Worm (Caenorhabditis elegans) whole organism, dauer: Measurements from ENCODE around the gene smc-5.

Source experiments
- unc-62 ChIP-seq: sonication (generic microtip); optimal IDR thresholded peaks from 2 replicates; lab custom pipeline; 2017; ENCODE audit warnings: missing biosample characterization, missing genetic modification reagents, missing genetic modification characterization

Gene smc-5

DNA sequence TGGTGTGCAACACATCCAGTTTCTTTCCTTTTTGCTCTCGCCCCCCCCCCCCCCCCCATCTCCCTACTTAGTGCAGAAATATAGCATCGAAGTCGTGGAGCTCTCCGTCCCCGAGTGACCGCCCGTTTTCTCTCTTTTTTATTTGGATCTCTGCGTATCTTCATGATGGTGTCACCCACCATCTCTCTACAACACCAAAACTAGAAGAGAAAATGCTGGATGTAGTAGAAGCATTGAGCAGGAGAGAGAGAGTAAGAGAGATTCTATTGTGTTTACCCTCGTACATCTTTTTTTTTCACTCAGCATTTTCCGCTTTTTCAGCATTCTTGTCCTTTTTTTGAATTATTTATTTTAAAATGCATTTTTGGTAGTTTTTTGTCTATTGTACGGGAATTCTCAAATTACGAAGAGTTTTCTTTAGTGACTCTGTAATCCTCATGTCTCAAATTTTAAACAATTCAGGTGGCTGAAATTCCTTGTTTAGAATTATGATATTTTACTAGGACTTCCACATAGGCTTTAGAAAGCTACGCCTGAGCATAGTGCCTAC is 19.5 kb upstream of the smc-5 start:
- TF ChIP-seq unc-62 (GFP tag; lab: Kevin White, UChicago), result no peak

DNA sequence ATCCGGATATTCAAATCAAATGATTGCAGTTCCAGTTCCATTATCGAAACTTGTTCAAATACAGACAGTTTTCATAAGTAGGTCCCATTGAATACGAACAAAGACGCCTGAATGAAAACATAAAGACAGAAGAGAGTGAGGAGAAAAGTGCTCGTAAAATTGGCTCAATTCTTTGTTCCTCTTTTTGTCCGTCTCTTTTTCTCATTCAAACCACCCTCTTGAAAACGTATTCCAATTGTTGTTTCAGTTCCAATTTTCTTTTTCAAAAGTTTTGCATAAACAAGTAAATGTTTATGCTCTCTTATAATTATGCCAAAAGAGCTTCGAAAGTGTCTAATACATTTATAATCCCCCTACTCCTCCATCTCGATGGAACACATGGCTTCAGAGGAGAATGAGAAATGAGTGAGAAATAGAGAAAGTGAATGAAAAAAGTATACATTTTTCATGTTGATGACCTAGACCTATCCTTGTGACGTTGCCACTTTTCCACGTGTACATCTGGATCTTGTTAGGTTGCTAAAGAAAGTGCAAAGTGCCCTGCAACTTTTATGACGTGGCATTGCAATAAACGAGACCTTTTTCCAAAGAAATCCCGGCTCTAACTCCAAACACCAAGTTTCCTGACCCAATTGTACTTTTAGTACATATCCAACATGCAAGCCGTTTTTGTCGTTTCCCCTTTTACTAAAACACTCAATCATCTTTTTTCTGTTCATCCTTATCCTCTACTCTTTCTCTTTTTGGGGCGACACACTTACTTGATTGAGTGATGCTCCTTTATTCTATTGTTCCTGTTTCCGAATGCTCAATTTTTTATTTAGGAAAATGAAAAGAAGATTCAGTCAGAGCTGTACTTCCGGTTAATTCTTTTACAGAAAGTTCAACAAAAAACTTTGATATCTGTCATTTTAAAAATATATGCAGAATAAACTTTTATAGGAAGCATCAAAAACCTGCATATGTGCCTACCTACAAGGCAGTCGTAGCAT is 15.4 kb upstream of the smc-5 start:
- no peak for TF ChIP-seq unc-62 (GFP tag; lab: Kevin White, UChicago)

DNA sequence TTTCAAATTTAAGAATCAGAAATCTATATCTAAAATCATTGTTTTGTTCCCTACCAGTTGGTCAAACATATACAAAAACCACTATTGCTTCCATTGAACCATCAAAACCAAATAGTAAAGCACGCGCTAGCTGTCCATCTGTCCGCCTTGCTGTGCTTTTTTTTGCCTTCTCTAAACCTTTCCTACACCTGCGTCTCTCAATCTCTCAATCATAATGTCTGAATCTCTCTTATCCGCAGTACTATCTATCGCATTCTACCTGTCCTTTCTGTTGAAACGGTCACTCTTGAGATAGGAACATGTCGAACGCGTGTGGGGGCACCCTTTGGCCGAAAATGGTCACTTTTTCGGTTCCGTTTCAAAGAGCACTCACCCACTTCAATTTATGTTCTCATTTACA is 14.6 kb upstream of the smc-5 start:
- TF ChIP-seq unc-62 (GFP tag; lab: Kevin White, UChicago), result no peak

DNA sequence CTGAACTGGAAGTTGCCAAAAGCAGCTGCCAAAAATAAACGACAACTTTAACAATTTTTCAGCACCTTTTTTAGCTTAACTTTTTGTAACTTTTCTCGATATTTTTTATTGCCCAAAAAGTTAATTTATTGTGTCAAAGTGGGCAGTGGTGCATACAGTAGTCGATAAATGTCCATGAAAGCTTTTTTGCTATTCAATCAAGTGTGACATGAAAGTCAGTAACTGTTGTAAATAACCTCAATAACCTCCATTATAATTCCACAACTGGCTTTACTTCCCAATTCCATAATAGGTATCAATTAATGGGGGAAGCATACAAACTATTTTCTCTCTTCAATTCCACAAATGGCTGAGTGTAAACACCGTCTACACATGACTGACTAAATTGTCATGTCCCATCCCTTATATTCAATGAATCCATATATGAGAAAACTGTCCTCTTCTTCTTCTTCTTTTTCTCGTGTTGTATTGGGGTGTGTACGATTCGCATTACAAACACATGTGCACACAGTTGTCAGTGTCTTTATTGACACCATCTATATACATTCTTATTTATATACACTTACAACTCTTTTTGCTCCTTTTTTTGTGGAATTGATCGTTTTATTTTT is 13.6 kb upstream of the smc-5 start:
- TF ChIP-seq unc-62 (GFP tag; lab: Kevin White, UChicago), result no peak

DNA sequence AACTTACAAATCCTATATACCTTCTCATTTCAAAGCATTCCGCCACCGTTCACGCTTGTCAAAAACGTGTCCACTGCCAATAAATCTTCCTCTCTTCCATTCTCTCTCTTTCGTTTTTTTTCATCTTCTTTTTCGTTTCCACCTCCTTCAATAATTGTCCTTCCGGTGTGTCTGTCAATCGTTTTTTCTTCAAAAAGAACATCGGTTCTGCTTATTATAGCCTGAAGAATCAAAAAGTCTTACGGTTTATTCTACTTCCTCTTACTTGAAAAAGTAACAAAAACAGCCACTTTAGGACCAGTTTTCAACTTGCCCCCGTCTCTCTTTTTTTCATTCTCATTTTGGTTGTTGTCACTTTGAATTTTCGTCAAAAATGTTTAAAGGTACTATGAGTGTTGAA is 12.7 kb upstream of the smc-5 start:
- no peak for TF ChIP-seq unc-62 (GFP tag; lab: Kevin White, UChicago)

DNA sequence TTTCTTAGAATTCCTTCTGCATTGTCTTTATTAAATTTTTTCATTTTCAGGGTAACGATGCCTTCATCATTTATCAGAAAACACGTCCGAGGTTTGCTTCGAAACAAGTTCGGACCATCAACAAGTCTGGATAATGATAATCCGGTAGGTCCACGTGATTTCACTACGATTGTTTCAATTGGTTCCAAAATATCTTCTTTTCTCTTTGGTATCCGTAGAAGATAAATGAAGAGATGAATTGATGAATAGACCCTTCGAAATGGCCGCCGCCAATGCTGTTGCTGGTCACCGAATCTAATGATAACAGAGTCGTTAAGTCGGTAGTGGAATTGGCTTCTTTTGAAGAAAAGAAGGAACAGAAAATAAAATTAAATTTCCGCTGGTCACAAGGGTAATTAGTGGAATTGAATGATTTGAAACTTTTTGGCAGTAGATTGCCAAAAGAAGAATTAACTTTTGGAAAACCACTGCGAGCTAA is 12.0 kb upstream of the smc-5 start, which contains the start of gene F33G12.6:
Gene F33G12.6, plus strand, starts transcription at position 51 of the 478 bp plus-strand sequence.
- no peak for TF ChIP-seq unc-62 (GFP tag; lab: Kevin White, UChicago)

DNA sequence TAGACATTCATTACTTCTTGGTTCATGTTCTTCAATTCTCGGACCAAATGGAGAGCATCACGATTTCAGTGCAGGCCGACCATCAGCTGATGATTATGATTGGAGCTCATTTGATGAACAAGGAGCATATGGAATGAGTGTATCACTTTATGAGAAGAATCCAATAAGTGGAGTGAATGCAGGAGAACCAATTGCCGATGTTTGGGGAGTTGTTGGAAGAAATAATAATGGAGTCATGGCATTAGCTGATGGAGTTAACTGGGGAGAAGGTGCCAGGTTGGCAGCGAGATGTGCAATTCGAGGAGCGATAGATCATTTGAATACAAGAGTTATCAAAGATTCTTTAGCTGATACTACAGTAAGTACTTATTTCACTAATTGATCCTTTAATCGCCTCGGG is 11.1 kb upstream of the smc-5 start:
- TF ChIP-seq unc-62 (GFP tag; lab: Kevin White, UChicago), result no peak

DNA sequence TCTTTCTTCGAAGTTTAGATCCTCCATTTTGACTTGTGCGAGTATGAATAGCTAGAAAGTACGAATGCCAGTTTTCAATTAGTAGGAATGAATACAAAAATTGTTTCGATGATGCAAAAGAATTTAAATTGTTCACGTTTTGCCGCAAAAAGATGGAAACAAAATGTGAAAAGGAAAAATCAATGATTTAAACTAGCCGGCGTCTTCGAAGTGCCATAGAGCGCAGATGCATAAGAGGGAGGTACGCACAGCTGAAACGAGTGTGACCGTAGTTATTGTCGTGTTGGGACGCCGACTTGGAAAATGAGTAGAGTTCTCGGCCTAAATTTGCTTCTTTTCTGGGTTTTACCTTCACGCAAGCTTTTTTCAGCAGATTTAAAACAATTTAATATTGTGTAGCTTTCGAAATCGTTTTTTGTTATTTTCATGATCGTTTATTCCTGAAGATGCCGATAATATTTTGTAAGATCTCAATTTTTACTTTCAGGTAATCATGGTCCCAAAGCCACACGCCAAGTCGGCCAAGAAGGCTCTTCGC is 6.7 kb upstream of the smc-5 start, which contains the start of the genes ify-1 and rpl-22:
Gene ify-1, minus strand, starts transcription at position 51 of the 538 bp plus-strand sequence.
Gene rpl-22, plus strand, starts transcription at position 488 of the 538 bp plus-strand sequence.
- TF ChIP-seq unc-62 (GFP tag; lab: Kevin White, UChicago), result no peak

DNA sequence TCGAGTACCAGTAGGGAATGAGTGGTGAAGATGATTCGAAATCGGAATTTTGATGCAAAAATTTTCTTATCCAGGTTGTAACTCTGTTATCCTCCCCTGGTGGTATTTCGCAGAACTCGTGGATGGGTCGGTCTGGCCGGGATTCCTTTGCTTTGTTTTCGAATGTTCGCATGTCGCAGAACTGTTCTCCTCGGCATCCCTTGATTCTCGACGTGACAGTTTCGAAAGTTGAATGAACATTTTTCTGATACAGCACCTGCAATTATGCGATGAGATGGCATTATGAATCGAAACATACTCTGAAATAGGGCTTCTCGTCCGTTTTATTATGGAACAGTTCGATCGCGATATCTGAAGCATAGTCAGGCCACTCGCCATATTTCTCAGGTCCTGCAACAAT is 5.7 kb upstream of the smc-5 start:
- TF ChIP-seq unc-62 (GFP tag; lab: Kevin White, UChicago), result no peak

DNA sequence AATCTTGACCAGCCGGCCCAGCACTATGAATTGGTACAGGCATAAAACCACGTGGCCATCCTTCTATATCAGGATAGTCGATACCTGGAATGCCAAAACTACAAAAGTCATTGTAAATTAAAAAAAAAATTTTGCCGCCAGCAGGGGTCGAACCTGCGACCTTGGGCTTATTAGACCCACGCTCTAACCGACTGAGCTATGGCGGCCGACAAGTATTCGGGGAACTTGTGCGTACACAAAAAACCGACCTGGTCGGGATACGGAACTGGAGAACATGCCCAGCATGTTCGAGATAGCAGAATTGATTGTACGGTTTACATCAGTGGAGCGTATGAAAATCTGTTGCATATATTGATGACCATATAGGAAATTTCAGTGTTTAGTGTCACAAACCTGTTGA is 4.6 kb upstream of the smc-5 start:
- no peak for TF ChIP-seq unc-62 (GFP tag; lab: Kevin White, UChicago)

DNA sequence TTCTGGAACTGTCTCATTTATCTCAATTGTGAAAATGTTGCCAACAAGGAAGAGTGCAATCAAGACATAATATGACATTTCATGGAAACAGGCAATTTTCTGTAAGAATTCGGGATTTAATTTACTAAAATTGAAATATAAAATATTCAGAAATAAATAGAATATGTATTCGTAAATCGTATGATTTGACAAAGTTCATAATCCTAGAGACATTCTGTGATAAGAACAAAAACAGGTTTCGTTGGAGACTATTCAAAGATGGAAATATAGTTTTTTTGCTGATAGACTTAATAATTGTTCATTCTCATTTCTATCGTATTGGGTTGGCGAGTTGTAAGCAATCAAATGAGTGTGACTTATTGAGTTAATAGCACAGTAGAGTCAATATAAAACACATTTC is 3.9 kb upstream of the smc-5 start, which contains the start of gene C27A2.12:
Gene C27A2.12, minus strand, starts transcription at position 101 of the 400 bp plus-strand sequence.
- no peak for TF ChIP-seq unc-62 (GFP tag; lab: Kevin White, UChicago)

DNA sequence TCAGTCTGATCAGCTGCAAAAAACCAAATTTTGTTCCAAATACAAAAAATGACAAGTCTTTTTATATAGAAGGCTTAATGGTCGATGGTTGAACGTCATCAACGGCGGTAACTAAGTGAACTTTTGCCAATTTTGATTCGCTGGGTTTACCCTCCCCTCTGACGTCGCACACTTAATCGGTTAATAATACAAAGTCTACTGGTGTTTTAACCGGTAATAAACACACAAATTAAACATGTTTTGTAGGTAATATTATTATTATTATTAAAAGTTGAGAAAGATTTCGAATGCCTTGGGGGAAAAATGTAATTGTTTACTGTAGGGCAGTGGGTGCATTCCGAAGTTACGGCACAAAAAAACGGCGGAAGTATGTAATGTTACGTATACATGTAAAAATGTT is 1.2 kb upstream of the smc-5 start, which contains the start of gene pho-12:
Gene pho-12, minus strand, starts transcription at position 101 of the 400 bp plus-strand sequence.
- no peak for TF ChIP-seq unc-62 (GFP tag; lab: Kevin White, UChicago)

DNA sequence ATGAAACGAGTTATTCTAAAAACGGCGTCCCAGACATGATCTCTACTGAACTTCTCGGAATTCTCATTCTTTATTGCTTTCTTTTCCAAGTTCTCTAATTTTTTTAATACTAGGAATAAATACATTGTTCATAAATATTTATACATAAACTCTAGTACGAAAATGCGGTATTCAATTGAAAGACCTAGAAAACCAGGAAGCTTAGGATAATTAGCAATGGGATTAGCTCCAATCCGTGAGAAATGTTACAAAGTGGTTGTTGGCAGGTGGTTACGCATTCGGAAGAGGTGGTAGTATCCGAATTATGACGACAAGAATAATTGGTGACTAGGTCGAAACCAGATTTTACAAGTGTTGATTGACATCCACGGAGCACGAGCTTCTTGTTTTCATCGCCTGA is 5.0 kb downstream of the smc-5 start:
- TF ChIP-seq unc-62 (GFP tag; lab: Kevin White, UChicago), result no peak

DNA sequence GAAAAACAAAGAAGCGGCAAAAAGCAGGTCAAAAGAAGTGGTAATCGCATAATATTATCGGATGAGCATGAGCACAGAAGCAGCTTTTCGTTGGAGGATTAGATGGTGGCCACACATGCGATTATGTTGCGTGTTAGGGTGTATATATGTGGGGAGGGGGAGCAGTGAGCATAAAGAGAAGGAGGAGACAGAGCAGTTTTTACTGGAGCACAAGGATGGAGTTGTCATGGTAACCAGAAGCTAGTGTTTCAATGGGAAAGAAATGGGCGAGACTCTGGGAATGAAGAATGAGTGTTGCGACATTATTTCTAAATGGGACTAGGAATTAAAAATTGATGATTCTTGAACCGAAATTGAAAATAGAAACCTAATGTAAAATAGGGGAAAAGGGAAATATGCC is 6.0 kb downstream of the smc-5 start, which contains the start of gene C27A2.8:
Gene C27A2.8, minus strand, starts transcription at position 117 of the 400 bp plus-strand sequence.
- no peak for TF ChIP-seq unc-62 (GFP tag; lab: Kevin White, UChicago)

DNA sequence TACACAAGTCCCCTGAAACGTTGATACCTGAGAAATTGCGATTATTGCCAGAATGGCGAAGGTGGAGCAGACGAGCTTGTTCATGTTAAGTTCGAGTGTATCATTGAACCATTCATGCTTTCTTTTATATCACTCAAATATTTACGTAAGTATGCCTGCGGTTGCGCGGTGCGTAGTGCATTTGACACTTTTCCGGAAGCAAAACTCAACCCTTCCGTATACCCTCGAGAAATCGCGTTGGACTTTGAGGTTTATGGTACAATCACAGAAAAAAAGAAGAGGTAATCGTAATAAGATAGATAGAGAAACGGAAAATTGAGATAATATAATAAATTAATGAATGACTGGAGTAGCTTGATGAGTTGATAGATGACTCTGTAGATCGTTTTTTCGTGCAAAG is 7.6 kb downstream of the smc-5 start, which contains the start of gene idpb-2:
Gene idpb-2, minus strand, starts transcription at position 101 of the 400 bp plus-strand sequence.
- no peak for TF ChIP-seq unc-62 (GFP tag; lab: Kevin White, UChicago)
